Worm (Caenorhabditis elegans) whole organism, early embryonic: ENCODE data around the gene F53B2.8.

Experiments used
- B0310.2 ChIP-seq: sonication (generic microtip); optimal IDR thresholded peaks from 2 replicates; lab custom pipeline; 2016; ENCODE audit warnings: mild to moderate bottlenecking, missing genetic modification characterization, missing compliant biosample characterization
- F13C5.2 ChIP-seq: sonication (generic microtip); optimal IDR thresholded peaks from 2 replicates; lab custom pipeline; 2017; ENCODE audit warnings: mild to moderate bottlenecking, missing genetic modification characterization, inconsistent platforms, missing compliant biosample characterization
- aly-1 ChIP-seq: sonication (generic microtip); optimal IDR thresholded peaks from 2 replicates; lab custom pipeline; 2016; ENCODE audit warnings: missing genetic modification characterization, missing compliant biosample characterization
- ama-1 ChIP-seq: fragments of 150-350 bp; optimal IDR thresholded peaks from 2 replicates; lab custom pipeline; 2014
- ceh-13 ChIP-seq: fragments of 200-800 bp; sonication (Bioruptor generic); optimal IDR thresholded peaks from 2 replicates; lab custom pipeline; 2018; ENCODE audit warnings: mild to moderate bottlenecking, missing genetic modification characterization, missing compliant biosample characterization
- ceh-36 ChIP-seq: sonication (generic microtip); optimal IDR thresholded peaks from 2 replicates; lab custom pipeline; 2016; ENCODE audit warnings: missing genetic modification characterization, inconsistent platforms, missing compliant biosample characterization
- ets-7 ChIP-seq: sonication (generic microtip); optimal IDR thresholded peaks from 2 replicates; lab custom pipeline; 2016; ENCODE audit warnings: missing genotype, missing genetic modification characterization, missing compliant biosample characterization
- flt-1 ChIP-seq: fragments of 200-800 bp; sonication (Bioruptor generic); IDR thresholded peaks from 2 replicates; pipeline ENCODE4 v1.3.6; 2022; ENCODE audit warnings: missing genetic modification characterization, missing compliant biosample characterization
- hmbx-1 ChIP-seq: sonication (generic microtip); optimal IDR thresholded peaks from 2 replicates; lab custom pipeline; 2016; ENCODE audit warnings: mild to moderate bottlenecking, missing genetic modification characterization, missing compliant biosample characterization
- hmg-4 ChIP-seq: fragments of 200-800 bp; sonication (Bioruptor generic); optimal IDR thresholded peaks from 2 replicates; lab custom pipeline; 2018; ENCODE audit warnings: mild to moderate bottlenecking, missing genetic modification characterization, missing compliant biosample characterization
- hnd-1 ChIP-seq: sonication (generic microtip); optimal IDR thresholded peaks from 2 replicates; lab custom pipeline; 2016; ENCODE audit warnings: missing genetic modification characterization, missing compliant biosample characterization
- pes-1 ChIP-seq: fragments of 200-800 bp; sonication (Bioruptor generic); IDR thresholded peaks from 2 replicates; pipeline ENCODE4 v1.3.6; 2022; ENCODE audit warnings: missing genetic modification reagents, missing genetic modification characterization, missing compliant biosample characterization
- scrt-1 ChIP-seq: fragments of 200-800 bp; sonication (Bioruptor generic); IDR thresholded peaks from 2 replicates; pipeline ENCODE4 v1.3.6; 2022; ENCODE audit warnings: missing genetic modification characterization, missing compliant biosample characterization
- sea-1 ChIP-seq: fragments of 200-800 bp; sonication (Bioruptor generic); conservative IDR thresholded peaks from 2 replicates; pipeline ENCODE4 v1.3.6; 2022; ENCODE audit warnings: missing genetic modification characterization, missing compliant biosample characterization
- tbx-11 ChIP-seq: fragments of 200-800 bp; sonication (Bioruptor generic); IDR thresholded peaks from 2 replicates; pipeline ENCODE4 v1.3.6; 2022; ENCODE audit warnings: missing genetic modification characterization, missing compliant biosample characterization
- tbx-37 ChIP-seq: fragments of 200-800 bp; sonication (Bioruptor generic); conservative IDR thresholded peaks from 2 replicates; pipeline ENCODE4 v1.3.6; 2022; ENCODE audit warnings: missing genetic modification reagents, missing genetic modification characterization, missing compliant biosample characterization
- tra-4 ChIP-seq: sonication (generic microtip); optimal IDR thresholded peaks from 2 replicates; lab custom pipeline; 2017; ENCODE audit warnings: missing genetic modification characterization, missing compliant biosample characterization

Gene F53B2.8

ce11 chrIV:12544624-12545023 is 17.4 kb upstream of the F53B2.8 start:
- TF ChIP-seq tbx-37 (GFP tag; lab: Robert Waterston, UW) (no peak), sea-1 (GFP tag; lab: Robert Waterston, UW) (no peak), flt-1 (GFP tag; lab: Robert Waterston, UW) (0 out of 2 replicates have a peak, but pooled peaks have one; percentile 12), B0310.2 (tag; lab: Kevin White, UChicago) (peak; percentile 28), hnd-1 (tag; lab: Kevin White, UChicago) (no peak), ama-1 (lab: Kevin White, UChicago) (no peak), aly-1 (tag; lab: Kevin White, UChicago) (no peak), hmbx-1 (tag; lab: Kevin White, UChicago) (no peak), scrt-1 (GFP tag; lab: Robert Waterston, UW) (no peak), ceh-36 (peak; percentile 5), tra-4 (tag; lab: Kevin White, UChicago) (no peak), tbx-11 (GFP tag; lab: Robert Waterston, UW) (no peak), F13C5.2 (no peak), ets-7 (tag; lab: Kevin White, UChicago) (no peak), hmg-4 (GFP tag; lab: Kevin White, UChicago) (no peak), pes-1 (GFP tag; lab: Robert Waterston, UW) (peak; percentile 24; the same call in 1 of the 2 replicates), ceh-13 (GFP tag; lab: Kevin White, UChicago) (no peak)

ce11 chrIV:12542011-12542410 is 14.8 kb upstream of the F53B2.8 start, which contains the start of gene ham-1:
Gene ham-1, plus strand, starts transcription at chrIV:12542183.
- TF ChIP-seq tra-4 (tag; lab: Kevin White, UChicago) (no peak), aly-1 (tag; lab: Kevin White, UChicago) (no peak), flt-1 (GFP tag; lab: Robert Waterston, UW) (no peak), pes-1 (GFP tag; lab: Robert Waterston, UW) (no peak), hnd-1 (tag; lab: Kevin White, UChicago) (no peak), ceh-36 (no peak), B0310.2 (tag; lab: Kevin White, UChicago) (no peak), ets-7 (tag; lab: Kevin White, UChicago) (no peak), sea-1 (GFP tag; lab: Robert Waterston, UW) (no peak), F13C5.2 (no peak), tbx-37 (GFP tag; lab: Robert Waterston, UW) (no peak), hmg-4 (GFP tag; lab: Kevin White, UChicago) (no peak), tbx-11 (GFP tag; lab: Robert Waterston, UW) (no peak)

- TF ChIP-seq hmg-4 (GFP tag; lab: Kevin White, UChicago) (no peak), B0310.2 (tag; lab: Kevin White, UChicago) (no peak), tbx-37 (GFP tag; lab: Robert Waterston, UW) (no peak), sea-1 (GFP tag; lab: Robert Waterston, UW) (no peak), ets-7 (tag; lab: Kevin White, UChicago) (no peak), F13C5.2 (no peak), aly-1 (tag; lab: Kevin White, UChicago) (no peak), scrt-1 (GFP tag; lab: Robert Waterston, UW) (no peak), flt-1 (GFP tag; lab: Robert Waterston, UW) (no peak), pes-1 (GFP tag; lab: Robert Waterston, UW) (no peak), hmbx-1 (tag; lab: Kevin White, UChicago) (no peak), ceh-36 (no peak), tra-4 (tag; lab: Kevin White, UChicago) (no peak), ceh-13 (GFP tag; lab: Kevin White, UChicago) (no peak), tbx-11 (GFP tag; lab: Robert Waterston, UW) (no peak), ama-1 (lab: Kevin White, UChicago) (no peak), hnd-1 (tag; lab: Kevin White, UChicago) (no peak)
These were observed 13.0 kb upstream of the F53B2.8 start for ce11 chrIV:12540242-12540641.

- no peak for TF ChIP-seq F13C5.2
- TF ChIP-seq aly-1 (tag; lab: Kevin White, UChicago) = no peak
- no peak for TF ChIP-seq ceh-36
- TF ChIP-seq tbx-11 (GFP tag; lab: Robert Waterston, UW) = no peak
- no peak for TF ChIP-seq pes-1 (GFP tag; lab: Robert Waterston, UW)
- TF ChIP-seq sea-1 (GFP tag; lab: Robert Waterston, UW) = no peak
- no peak for TF ChIP-seq tra-4 (tag; lab: Kevin White, UChicago)
- no peak for TF ChIP-seq hmbx-1 (tag; lab: Kevin White, UChicago)
- no peak for TF ChIP-seq tbx-37 (GFP tag; lab: Robert Waterston, UW)
- TF ChIP-seq ama-1 (lab: Kevin White, UChicago) = no peak
- TF ChIP-seq scrt-1 (GFP tag; lab: Robert Waterston, UW) = no peak
- no peak for TF ChIP-seq ceh-13 (GFP tag; lab: Kevin White, UChicago)
These were observed 10.5 kb upstream of the F53B2.8 start for ce11 chrIV:12537694-12538093.

- TF ChIP-seq hmbx-1 (tag; lab: Kevin White, UChicago) (no peak), aly-1 (tag; lab: Kevin White, UChicago) (no peak), flt-1 (GFP tag; lab: Robert Waterston, UW) (no peak), tbx-11 (GFP tag; lab: Robert Waterston, UW) (no peak), scrt-1 (GFP tag; lab: Robert Waterston, UW) (no peak)
These were observed 9.2 kb upstream of the F53B2.8 start for ce11 chrIV:12536358-12536757.

ce11 chrIV:12531464-12531863 is 4.3 kb upstream of the F53B2.8 start:
- TF ChIP-seq F13C5.2 (no peak), hnd-1 (tag; lab: Kevin White, UChicago) (no peak), tbx-37 (GFP tag; lab: Robert Waterston, UW) (no peak), ceh-13 (GFP tag; lab: Kevin White, UChicago) (no peak), sea-1 (GFP tag; lab: Robert Waterston, UW) (no peak), tra-4 (tag; lab: Kevin White, UChicago) (no peak), pes-1 (GFP tag; lab: Robert Waterston, UW) (no peak), ama-1 (lab: Kevin White, UChicago) (no peak), B0310.2 (tag; lab: Kevin White, UChicago) (no peak), scrt-1 (GFP tag; lab: Robert Waterston, UW) (no peak), ets-7 (tag; lab: Kevin White, UChicago) (no peak)
